Worm (Caenorhabditis elegans) whole organism, late embryonic: Measurements from ENCODE around the gene eff-1.

ENCODE experiments used
- C38D4.7 ChIP-seq: fragments of 200-800 bp; sonication (Bioruptor generic); optimal IDR thresholded peaks from 2 replicates; lab custom pipeline; 2018; ENCODE audit warnings: mild to moderate bottlenecking, missing genetic modification characterization, moderate library complexity, missing compliant biosample characterization
- F13H6.1 ChIP-seq: sonication (generic microtip); optimal IDR thresholded peaks from 2 replicates; lab custom pipeline; 2016; ENCODE audit warnings: missing genetic modification characterization, missing compliant biosample characterization
- K02D7.2 ChIP-seq: sonication (generic microtip); optimal IDR thresholded peaks from 2 replicates; lab custom pipeline; 2017; ENCODE audit warnings: mild to moderate bottlenecking, missing genetic modification characterization, missing compliant biosample characterization
- K09A11.1 ChIP-seq: sonication (generic microtip); optimal IDR thresholded peaks from 2 replicates; lab custom pipeline; 2017; ENCODE audit warnings: antibody characterized with exemption, mild to moderate bottlenecking, missing genetic modification characterization, missing compliant biosample characterization; ENCODE audit not compliant: insufficient read depth
- Y22D7AL.16 ChIP-seq: sonication (generic microtip); optimal IDR thresholded peaks from 2 replicates; lab custom pipeline; 2016; ENCODE audit warnings: missing genetic modification characterization, missing compliant biosample characterization
- ahr-1 ChIP-seq: sonication (generic microtip); optimal IDR thresholded peaks from 2 replicates; lab custom pipeline; 2016; ENCODE audit warnings: missing genetic modification characterization, missing compliant biosample characterization
- ceh-22 ChIP-seq: sonication (generic microtip); optimal IDR thresholded peaks from 2 replicates; lab custom pipeline; 2017; ENCODE audit warnings: missing biosample characterization, missing genetic modification characterization
- ceh-24 ChIP-seq: sonication (generic microtip); optimal IDR thresholded peaks from 2 replicates; lab custom pipeline; 2016; ENCODE audit warnings: mild to moderate bottlenecking, missing genetic modification characterization, missing compliant biosample characterization
- ceh-30 ChIP-seq: fragments of 150-350 bp; optimal IDR thresholded peaks from 2 replicates; lab custom pipeline; 2014; ENCODE audit warnings: missing biosample characterization, missing genetic modification characterization
- ceh-34 ChIP-seq: sonication (generic microtip); optimal IDR thresholded peaks from 2 replicates; lab custom pipeline; 2016; ENCODE audit warnings: mild to moderate bottlenecking, missing genetic modification characterization, missing compliant biosample characterization
- ceh-45 ChIP-seq: fragments of 200-800 bp; sonication (Bioruptor generic); IDR thresholded peaks from 2 replicates; pipeline ENCODE4 v1.3.6; 2022; ENCODE audit warnings: missing genetic modification reagents, missing genetic modification characterization, missing compliant biosample characterization
- ceh-48 ChIP-seq: sonication (generic microtip); optimal IDR thresholded peaks from 2 replicates; lab custom pipeline; 2016; ENCODE audit warnings: missing genetic modification characterization, inconsistent platforms, missing compliant biosample characterization
- ceh-6 ChIP-seq: fragments of 200-800 bp; sonication (Bioruptor generic); optimal IDR thresholded peaks from 2 replicates; lab custom pipeline; 2018; ENCODE audit warnings: mild to moderate bottlenecking, missing genetic modification characterization, missing compliant biosample characterization
- che-1 ChIP-seq: sonication (generic microtip); optimal IDR thresholded peaks from 2 replicates; lab custom pipeline; 2016; ENCODE audit warnings: mild to moderate bottlenecking, missing genetic modification characterization, missing compliant biosample characterization
- dmd-4 ChIP-seq: sonication (generic microtip); optimal IDR thresholded peaks from 2 replicates; lab custom pipeline; 2016; ENCODE audit warnings: borderline replicate concordance, missing genetic modification characterization, missing compliant biosample characterization
- dve-1 ChIP-seq: sonication (generic microtip); optimal IDR thresholded peaks from 2 replicates; lab custom pipeline; 2017; ENCODE audit warnings: antibody characterized with exemption, mild to moderate bottlenecking, missing genetic modification characterization, missing compliant biosample characterization
- elt-2 ChIP-seq: sonication (generic microtip); optimal IDR thresholded peaks from 2 replicates; lab custom pipeline; 2016; ENCODE audit warnings: missing genetic modification reagents, missing genetic modification characterization, missing compliant biosample characterization
- elt-4 ChIP-seq: sonication (generic microtip); optimal IDR thresholded peaks from 2 replicates; lab custom pipeline; 2016; ENCODE audit warnings: missing genetic modification characterization, missing compliant biosample characterization
- eyg-1 ChIP-seq: sonication (generic microtip); optimal IDR thresholded peaks from 2 replicates; lab custom pipeline; 2016; ENCODE audit warnings: missing genotype, missing genetic modification characterization, missing compliant biosample characterization
- fkh-6 ChIP-seq: sonication (generic microtip); optimal IDR thresholded peaks from 2 replicates; lab custom pipeline; 2016; ENCODE audit warnings: missing genetic modification characterization, missing compliant biosample characterization
- gmeb-2 ChIP-seq: sonication (generic microtip); optimal IDR thresholded peaks from 2 replicates; lab custom pipeline; 2016; ENCODE audit warnings: missing genetic modification characterization, inconsistent platforms, missing compliant biosample characterization
- hlh-13 ChIP-seq: fragments of 200-800 bp; sonication (Bioruptor generic); optimal IDR thresholded peaks from 2 replicates; lab custom pipeline; 2018; ENCODE audit warnings: mild to moderate bottlenecking, missing genetic modification characterization, missing compliant biosample characterization
- lin-11 ChIP-seq: fragments of 200-800 bp; sonication (Bioruptor generic); optimal IDR thresholded peaks from 2 replicates; lab custom pipeline; 2018; ENCODE audit warnings: mild to moderate bottlenecking, missing genetic modification characterization, missing compliant biosample characterization
- madf-2 ChIP-seq: sonication (generic microtip); optimal IDR thresholded peaks from 2 replicates; lab custom pipeline; 2017; ENCODE audit warnings: missing genetic modification characterization, missing compliant biosample characterization
- mec-3 ChIP-seq: sonication (generic microtip); optimal IDR thresholded peaks from 2 replicates; lab custom pipeline; 2016; ENCODE audit warnings: borderline replicate concordance, missing genetic modification characterization, missing compliant biosample characterization
- nhr-232 ChIP-seq: sonication (generic microtip); optimal IDR thresholded peaks from 2 replicates; lab custom pipeline; 2016; ENCODE audit warnings: missing genetic modification characterization, missing compliant biosample characterization
- pha-2 ChIP-seq: sonication (generic microtip); optimal IDR thresholded peaks from 2 replicates; lab custom pipeline; 2017; ENCODE audit warnings: mild to moderate bottlenecking, missing genetic modification characterization, missing compliant biosample characterization
- pqm-1 ChIP-seq: sonication (generic microtip); optimal IDR thresholded peaks from 2 replicates; lab custom pipeline; 2016; ENCODE audit warnings: missing genetic modification characterization, missing compliant biosample characterization
- rnt-1 ChIP-seq: sonication (generic microtip); optimal IDR thresholded peaks from 2 replicates; lab custom pipeline; 2016; ENCODE audit warnings: missing genetic modification characterization, missing compliant biosample characterization
- sox-2 ChIP-seq: fragments of 200-800 bp; sonication (Bioruptor generic); IDR thresholded peaks from 2 replicates; pipeline ENCODE4 v1.3.6; 2022; ENCODE audit warnings: missing genetic modification reagents, missing genetic modification characterization, missing compliant biosample characterization
- syd-9 ChIP-seq: sonication (generic microtip); optimal IDR thresholded peaks from 2 replicates; lab custom pipeline; 2016; ENCODE audit warnings: mild to moderate bottlenecking, missing genetic modification characterization, moderate library complexity, missing compliant biosample characterization
- tbx-7 ChIP-seq: sonication (generic microtip); optimal IDR thresholded peaks from 2 replicates; lab custom pipeline; 2016; ENCODE audit warnings: missing genotype, missing genetic modification characterization, missing compliant biosample characterization
- unc-55 ChIP-seq: sonication (generic microtip); optimal IDR thresholded peaks from 2 replicates; lab custom pipeline; 2017; ENCODE audit warnings: missing biosample characterization, missing genetic modification reagents, missing genetic modification characterization
- ztf-16 ChIP-seq: sonication (generic microtip); optimal IDR thresholded peaks from 2 replicates; lab custom pipeline; 2017; ENCODE audit warnings: missing genetic modification characterization, missing compliant biosample characterization

Gene eff-1

ce11 chrII:8385561-8385960 lies 39.1 kb downstream of the eff-1 start:
- no peak for TF ChIP-seq syd-9
- no peak for TF ChIP-seq pha-2 (tag; lab: Kevin White, UChicago)
- no peak for TF ChIP-seq pqm-1
- TF ChIP-seq gmeb-2 (tag; lab: Kevin White, UChicago) = no peak
- TF ChIP-seq F13H6.1 (tag; lab: Kevin White, UChicago) = no peak
- no peak for TF ChIP-seq ceh-45 (GFP tag; lab: Robert Waterston, UW)
- TF ChIP-seq dmd-4 (tag; lab: Kevin White, UChicago) = no peak
- TF ChIP-seq rnt-1 = no peak
- no peak for TF ChIP-seq ceh-24 (tag; lab: Kevin White, UChicago)
- no peak for TF ChIP-seq nhr-232 (tag; lab: Kevin White, UChicago)
- no peak for TF ChIP-seq fkh-6
- no peak for TF ChIP-seq unc-55 (GFP tag; lab: Kevin White, UChicago)
- no peak for TF ChIP-seq elt-4 (tag; lab: Kevin White, UChicago)
- TF ChIP-seq ceh-30 (tag; lab: Kevin White, UChicago) = no peak
- no peak for TF ChIP-seq hlh-13 (GFP tag; lab: Kevin White, UChicago)
- no peak for TF ChIP-seq ztf-16 (tag; lab: Kevin White, UChicago)
- no peak for TF ChIP-seq ceh-34 (tag; lab: Kevin White, UChicago)
- no peak for TF ChIP-seq ceh-48 (tag; lab: Kevin White, UChicago)
- no peak for TF ChIP-seq mec-3 (tag; lab: Kevin White, UChicago)
- TF ChIP-seq eyg-1 = no peak

ce11 chrII:8386897-8387296 lies 40.4 kb downstream of the eff-1 start:
- TF ChIP-seq gmeb-2 (tag; lab: Kevin White, UChicago) (no peak), dve-1 (no peak), fkh-6 (no peak), ceh-22 (tag; lab: Kevin White, UChicago) (no peak)

- TF ChIP-seq madf-2 (no peak), elt-2 (tag; lab: Kevin White, UChicago) (peak; percentile 68)
Measured at ce11 chrII:8388001-8388513, 41.6 kb downstream of the eff-1 start, which contains the start of gene drd-1. drd-1 (plus strand) TSS chrII:8388051.

ce11 chrII:8390751-8391150 lies 44.3 kb downstream of the eff-1 start, which contains the start of gene F49E12.10:
F49E12.10 (plus strand) TSS chrII:8391051.
- TF ChIP-seq C38D4.7 (GFP tag; lab: Kevin White, UChicago) (no peak), K09A11.1 (tag; lab: Kevin White, UChicago) (no peak), tbx-7 (tag; lab: Kevin White, UChicago) (no peak)
- TF ChIP-seq, all 69 proteins: peak for 0

- TF ChIP-seq pqm-1 (no peak), Y22D7AL.16 (tag; lab: Kevin White, UChicago) (no peak), ceh-6 (GFP tag; lab: Kevin White, UChicago) (no peak), lin-11 (tag; lab: Kevin White, UChicago) (no peak), ahr-1 (tag; lab: Kevin White, UChicago) (no peak), sox-2 (no peak), che-1 (tag; lab: Kevin White, UChicago) (no peak), K02D7.2 (no peak)
Measured at ce11 chrII:8392215-8392614, 45.7 kb downstream of the eff-1 start.
